Worm (Caenorhabditis elegans): Measurements from ENCODE around the gene T01H3.3.

DNA sequence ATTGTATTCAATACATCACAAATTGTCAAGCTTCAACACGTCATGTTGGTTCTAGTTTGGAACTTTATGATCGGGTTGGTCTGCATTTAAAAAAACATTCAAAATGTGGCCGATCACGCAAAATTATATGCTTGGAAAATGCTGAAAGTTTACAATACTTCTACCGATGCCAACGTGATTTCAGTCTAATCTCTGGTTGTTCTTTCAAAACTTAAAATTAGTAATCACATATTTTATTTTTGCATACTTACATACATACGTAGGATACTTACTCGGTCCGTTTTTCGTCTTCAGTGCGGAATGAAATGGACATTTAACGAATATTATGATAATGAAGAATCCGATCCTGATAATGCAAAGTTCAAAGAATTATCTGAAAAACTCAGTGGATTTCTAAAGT lies 48.6 kb downstream of the T01H3.3 start, which contains the start of gene srw-62:
- TF ChIP-seq snpc-4 (tag; optimal IDR thresholded peaks at IDR 0.05) (no peak), elt-3 (tag; optimal IDR thresholded peaks at IDR 0.05) (no peak)

Data from whole organism, mixed stage, embryonic.